Fruit fly (Drosophila melanogaster): ENCODE data around the gene Sbat.
A peak's percentile ranks its signal among the peaks of the same experiment; 100 is the strongest.

Sbat gene

DNA sequence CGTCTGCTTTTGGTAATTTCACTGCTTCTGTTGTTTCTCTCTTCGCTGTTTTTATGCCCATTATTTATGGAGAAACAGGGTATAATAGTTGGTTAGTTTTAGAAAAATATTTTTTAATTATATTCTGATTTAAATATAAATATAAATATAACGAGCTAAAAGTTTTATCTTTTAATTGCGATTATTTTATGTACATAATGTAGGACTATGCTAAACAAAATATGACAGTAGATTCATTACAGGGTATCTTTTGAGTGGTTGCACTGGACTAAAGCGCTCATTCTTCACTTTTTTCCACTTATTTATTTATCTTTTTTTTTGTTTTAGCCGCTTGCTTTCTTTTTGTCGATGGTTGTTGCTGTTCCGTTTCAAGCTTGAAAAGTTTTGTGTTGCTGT is 26.9 kb downstream of the Sbat start (continued):
- TF ChIP-seq disco-r (GFP tag; optimal IDR thresholded peaks at IDR 0.05) (no peak), sr (GFP tag; IDR thresholded peaks at IDR 0.05) (no peak), CG7271 (tag; optimal IDR thresholded peaks at IDR 0.05) (no peak), CG12299 (tag; optimal IDR thresholded peaks at IDR 0.05) (no peak), CG17385 (GFP tag; optimal IDR thresholded peaks at IDR 0.05) (peak; percentile 56), onecut (GFP tag; IDR thresholded peaks at IDR 0.05) (no peak), sisA (GFP tag; IDR thresholded peaks at IDR 0.05) (no peak; the same call in none of the 2 replicates), br (optimal IDR thresholded peaks at IDR 0.05) (no peak), CG31224 (GFP tag; IDR thresholded peaks at IDR 0.05) (no peak), CG13894 (tag; optimal IDR thresholded peaks at IDR 0.05) (no peak), CG12219 (GFP tag; optimal IDR thresholded peaks at IDR 0.05) (no peak), Sox102F (GFP tag; optimal IDR thresholded peaks at IDR 0.05) (peak; percentile 89), vfl (GFP tag; optimal IDR thresholded peaks at IDR 0.05) (no peak), CG17328 (GFP tag; IDR thresholded peaks at IDR 0.05) (peak; percentile 25; the same call in 1 of the 2 replicates), CG12236 (GFP tag; optimal IDR thresholded peaks at IDR 0.05) (no peak), CG31441 (GFP tag; IDR thresholded peaks at IDR 0.05) (peak; percentile 68), ttk (GFP tag; IDR thresholded peaks at IDR 0.05) (peak; percentile 63), Sin3A (optimal IDR thresholded peaks at IDR 0.05) (no peak), sima (GFP tag; optimal IDR thresholded peaks at IDR 0.05) (no peak), CG15696 (tag; optimal IDR thresholded peaks at IDR 0.05) (no peak), CG15601 (tag; optimal IDR thresholded peaks at IDR 0.05) (no peak), lola (GFP tag; optimal IDR thresholded peaks at IDR 0.05) (no peak), MESR4 (GFP tag; optimal IDR thresholded peaks at IDR 0.05) (no peak), Opbp (GFP tag; IDR thresholded peaks at IDR 0.05; ENCODE audit: partially characterized antibody) (no peak), CG15514 (GFP tag; optimal IDR thresholded peaks at IDR 0.05) (no peak), Drgx (GFP tag; IDR thresholded peaks at IDR 0.05) (peak; percentile 50), stwl (tag; optimal IDR thresholded peaks at IDR 0.05) (no peak), CG16863 (GFP tag; optimal IDR thresholded peaks at IDR 0.05) (no peak), lilli (GFP tag; optimal IDR thresholded peaks at IDR 0.05) (peak; percentile 52), CG30403 (GFP tag; optimal IDR thresholded peaks at IDR 0.05) (peak; percentile 56), wdn (GFP tag; IDR thresholded peaks at IDR 0.05) (no peak), CTCF (GFP tag; optimal IDR thresholded peaks at IDR 0.05) (no peak), Doc3 (GFP tag; IDR thresholded peaks at IDR 0.05; ENCODE audit: partially characterized antibody) (no peak), schlank (tag; optimal IDR thresholded peaks at IDR 0.05) (no peak), CG13296 (GFP tag; optimal IDR thresholded peaks at IDR 0.05) (no peak), trem (tag; optimal IDR thresholded peaks at IDR 0.05) (no peak), bcd (GFP tag; optimal IDR thresholded peaks at IDR 0.05) (no peak), Bdp1 (GFP tag; optimal IDR thresholded peaks at IDR 0.05) (no peak), CG14441 (GFP tag; IDR thresholded peaks at IDR 0.05) (peak; percentile 34), Lim3 (GFP tag; IDR thresholded peaks at IDR 0.05) (no peak), CG14965 (GFP tag; optimal IDR thresholded peaks at IDR 0.05; ENCODE audit: borderline replicate concordance) (no peak), Stat92E (GFP tag; optimal IDR thresholded peaks at IDR 0.05) (no peak), CG11723 (GFP tag; optimal IDR thresholded peaks at IDR 0.05) (no peak), E2f2 (GFP tag; IDR thresholded peaks at IDR 0.05) (peak; percentile 38; the same call in 1 of the 2 replicates), HmgZ (tag; optimal IDR thresholded peaks at IDR 0.05) (no peak), HHEX (GFP tag; optimal IDR thresholded peaks at IDR 0.05) (peak; percentile 26), luna (GFP tag; optimal IDR thresholded peaks at IDR 0.05) (no peak), CG10209 (GFP tag; optimal IDR thresholded peaks at IDR 0.05) (peak; percentile 39), CkIIα-i1 (GFP tag; IDR thresholded peaks at IDR 0.05) (no peak), CG11696 (GFP tag; IDR thresholded peaks at IDR 0.05) (no peak), sug (tag; optimal IDR thresholded peaks at IDR 0.05) (no peak), klu (GFP tag; IDR thresholded peaks at IDR 0.05) (no peak), Fer2 (tag; optimal IDR thresholded peaks at IDR 0.05) (no peak)
